Worm (Caenorhabditis elegans) whole organism, midembryonic: ENCODE results near the gene ech-2.

ENCODE experiments used
- T22C8.4 ChIP-seq: fragments of 200-800 bp; sonication (Bioruptor generic); IDR thresholded peaks from 2 replicates; pipeline ENCODE4 v1.3.6; 2022; ENCODE audit warnings: missing genetic modification characterization, missing compliant biosample characterization
- klf-2 ChIP-seq: fragments of 200-800 bp; sonication (Bioruptor generic); conservative IDR thresholded peaks from 2 replicates; pipeline ENCODE4 v1.3.6; 2022; ENCODE audit warnings: missing genetic modification reagents, missing genetic modification characterization, missing compliant biosample characterization
- ztf-23 ChIP-seq: fragments of 200-800 bp; sonication (Bioruptor generic); IDR thresholded peaks from 2 replicates; pipeline ENCODE4 v1.3.6; 2022; ENCODE audit warnings: missing genetic modification reagents, missing genetic modification characterization, missing compliant biosample characterization

DNA sequence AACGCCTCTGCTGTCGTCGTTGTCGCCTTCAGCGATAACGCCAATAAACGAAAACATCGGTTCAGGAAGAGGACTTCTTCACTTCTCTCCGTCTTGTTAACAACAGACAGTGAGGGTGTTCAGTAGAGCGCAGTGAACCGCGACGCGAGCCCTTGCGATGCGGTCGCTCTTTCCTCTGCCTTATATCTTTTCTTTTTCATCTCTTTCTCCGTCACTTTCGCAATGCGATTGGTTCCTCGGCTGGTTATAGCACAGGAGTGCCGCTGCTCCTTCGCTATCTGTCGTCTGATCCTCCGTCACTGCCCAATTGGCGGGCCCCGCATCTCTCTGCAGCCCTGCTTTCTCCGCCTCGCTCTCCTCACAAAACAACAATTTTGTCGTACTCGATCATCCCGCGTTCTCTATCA, 1.0 kb upstream of the ech-2 start:
- no peak for TF ChIP-seq T22C8.4 (GFP tag; lab: Robert Waterston, UW)
- TF ChIP-seq ztf-23 = no peak
- no peak for TF ChIP-seq klf-2 (GFP tag; lab: Robert Waterston, UW)
